Worm (Caenorhabditis elegans): ENCODE results near the gene F58B4.7.

Gene F58B4.7

DNA sequence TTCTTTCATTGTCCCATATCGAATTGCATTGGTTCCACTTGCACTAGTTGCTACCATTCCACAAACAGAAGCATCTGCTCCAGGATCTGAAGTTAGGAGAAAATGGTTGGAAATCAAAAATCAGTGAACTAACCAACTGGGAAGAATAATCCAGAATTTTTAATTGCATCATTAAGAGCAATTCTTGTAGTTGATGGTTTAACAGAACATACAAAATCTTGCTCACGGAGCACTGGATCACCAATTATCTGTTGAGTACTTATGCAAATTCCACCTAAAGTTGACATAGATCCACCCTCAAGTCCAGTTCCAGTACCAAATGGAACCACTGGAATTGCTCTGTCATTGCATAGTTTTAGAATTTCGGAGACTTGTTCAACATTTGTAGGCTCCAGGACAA lies 33.4 kb downstream of the F58B4.7 start:
- TF ChIP-seq F57C9.4 (tag; optimal IDR thresholded peaks at IDR 0.05) (peak; percentile 12), dpff-1 (tag; optimal IDR thresholded peaks at IDR 0.05) (no peak), ceh-79 (tag; optimal IDR thresholded peaks at IDR 0.05) (no peak)

ce11 chrV:10889036-10889435 lies 34.1 kb downstream of the F58B4.7 start, which contains the start of gene F32D8.11:
TSS of gene F32D8.11 (minus strand) at chrV:10889136.
- 0 out of 2 replicates have a peak, but pooled peaks have one; percentile 6 for TF ChIP-seq Y56A3A.18 (GFP tag; IDR thresholded peaks at IDR 0.05)
- TF ChIP-seq F57A8.1 (GFP tag; optimal IDR thresholded peaks at IDR 0.05) = no peak

DNA sequence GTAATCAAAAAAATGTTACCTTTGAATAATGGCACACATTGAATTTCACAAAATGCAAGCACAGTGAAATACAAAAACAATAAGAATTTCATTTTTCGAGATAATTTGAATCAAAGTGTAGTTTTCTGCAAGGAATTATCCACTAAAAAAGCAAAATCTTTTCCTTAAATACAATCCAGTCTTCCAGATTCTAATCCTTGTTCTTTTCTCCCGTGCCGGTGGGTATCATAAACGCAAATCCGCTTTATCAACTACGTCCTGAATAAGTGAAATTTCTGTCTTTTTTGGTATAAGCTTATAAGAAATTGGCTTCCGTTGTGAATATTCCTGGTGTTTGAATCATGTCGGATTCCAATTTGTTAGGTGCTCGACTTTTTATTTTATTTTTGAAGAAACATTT lies 35.0 kb downstream of the F58B4.7 start:
- TF ChIP-seq atf-7 (tag; optimal IDR thresholded peaks at IDR 0.05) (peak; percentile 3), T07F8.4 (tag; optimal IDR thresholded peaks at IDR 0.05) (no peak), Y53G8AR.9 (GFP tag; conservative IDR thresholded peaks at IDR 0.05) (peak; percentile 20; the same call in 1 of the 2 replicates), aptf-2 (GFP tag; conservative IDR thresholded peaks at IDR 0.05) (no peak)

DNA sequence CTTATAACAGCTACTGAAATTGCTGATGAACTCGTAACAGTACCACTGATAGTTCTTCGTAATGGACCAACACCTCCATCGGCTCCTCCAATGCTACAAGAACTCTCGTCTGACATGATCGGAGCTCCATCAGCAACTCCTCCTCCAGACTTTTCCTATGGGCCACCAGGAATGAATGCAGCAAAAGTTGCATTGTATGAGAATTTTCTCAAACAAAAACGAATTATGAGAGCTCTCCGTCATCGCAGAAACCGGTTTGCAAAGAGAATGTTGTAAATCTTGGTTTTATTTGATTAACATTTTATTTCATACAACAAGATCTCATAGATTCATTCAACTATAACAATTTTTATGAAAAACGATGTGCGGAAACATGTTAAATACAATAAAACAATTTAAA lies 35.6 kb downstream of the F58B4.7 start:
- TF ChIP-seq F52B5.7 (tag; optimal IDR thresholded peaks at IDR 0.05) (peak; percentile 3), F55B11.4 (tag; optimal IDR thresholded peaks at IDR 0.05; ENCODE audit: borderline replicate concordance, insufficient read depth) (no peak), athp-1 (tag; optimal IDR thresholded peaks at IDR 0.05) (peak; percentile 18), atf-7 (tag; optimal IDR thresholded peaks at IDR 0.05) (peak; percentile 31), ztf-22 (GFP tag; optimal IDR thresholded peaks at IDR 0.05) (no peak), Y79H2A.3 (GFP tag; conservative IDR thresholded peaks at IDR 0.05) (no peak), nfyb-1 (GFP tag; IDR thresholded peaks at IDR 0.05) (peak; percentile 66; the same call in 1 of the 2 replicates), lin-26 (GFP tag; IDR thresholded peaks at IDR 0.05) (0 out of 2 replicates have a peak, but pooled peaks have one; percentile 11), die-1 (tag; optimal IDR thresholded peaks at IDR 0.05) (peak; percentile 2), Y56A3A.18 (GFP tag; IDR thresholded peaks at IDR 0.05) (peak; percentile 86), hmg-20 (GFP tag; IDR thresholded peaks at IDR 0.05) (0 out of 2 replicates have a peak, but pooled peaks have one; percentile 22), K11D2.4 (GFP tag; IDR thresholded peaks at IDR 0.05) (peak; percentile 64; the same call in 1 of the 2 replicates), dpff-1 (tag; optimal IDR thresholded peaks at IDR 0.05) (peak; percentile 27), pbrm-1 (GFP tag; IDR thresholded peaks at IDR 0.05) (peak; percentile 57), somi-1 (GFP tag; optimal IDR thresholded peaks at IDR 0.05) (peak; percentile 42), nhr-90 (tag; optimal IDR thresholded peaks at IDR 0.05) (peak; percentile 51), ZK185.1 (tag; optimal IDR thresholded peaks at IDR 0.05; ENCODE audit: poor library complexity, severe bottlenecking) (peak; percentile 72), fkh-3 (tag; optimal IDR thresholded peaks at IDR 0.05) (no peak), lin-40 (tag; optimal IDR thresholded peaks at IDR 0.05) (peak; percentile 3), B0336.3 (GFP tag; IDR thresholded peaks at IDR 0.05) (peak; percentile 62; the same call in 1 of the 2 replicates), ceh-100 (GFP tag; IDR thresholded peaks at IDR 0.05) (no peak), lin-54 (GFP tag; optimal IDR thresholded peaks at IDR 0.05) (peak; percentile 13), lsy-27 (tag; optimal IDR thresholded peaks at IDR 0.05; ENCODE audit: borderline replicate concordance, insufficient read depth) (no peak), attf-6 (GFP tag; IDR thresholded peaks at IDR 0.05) (no peak), ztf-26 (tag; optimal IDR thresholded peaks at IDR 0.05) (peak; percentile 78), F23B12.7 (tag; optimal IDR thresholded peaks at IDR 0.05; ENCODE audit: insufficient read depth) (no peak), repo-1 (tag; optimal IDR thresholded peaks at IDR 0.05) (peak; percentile 84), Y53F4B.3 (GFP tag; IDR thresholded peaks at IDR 0.05) (no peak), lin-35 (GFP tag; optimal IDR thresholded peaks at IDR 0.05) (no peak), cebp-1 (GFP tag; IDR thresholded peaks at IDR 0.05) (no peak), cebp-1 (tag; optimal IDR thresholded peaks at IDR 0.05) (peak; percentile 49), tbx-9 (tag; optimal IDR thresholded peaks at IDR 0.05; ENCODE audit: borderline replicate concordance) (no peak), pha-4 (tag; optimal IDR thresholded peaks at IDR 0.05) (no peak), tlf-1 (GFP tag; optimal IDR thresholded peaks at IDR 0.05) (peak; percentile 55), Y53G8AR.9 (GFP tag; conservative IDR thresholded peaks at IDR 0.05) (peak; percentile 56; the same call in 1 of the 2 replicates), attf-5 (GFP tag; optimal IDR thresholded peaks at IDR 0.05) (no peak), ama-1 (optimal IDR thresholded peaks at IDR 0.05) (peak; percentile 26), ama-1 (GFP tag; optimal IDR thresholded peaks at IDR 0.05) (no peak)

Measured in whole organism, young adult.